Fruit fly (Drosophila melanogaster) whole organism, embryonic: ENCODE results near the gene CG16972.

Experiments used
- Atf-2 ChIP-seq: fragments of 200-800 bp; sonication (Bioruptor generic); optimal IDR thresholded peaks from 2 replicates; lab custom pipeline; 2016; ENCODE audit warnings: missing biosample characterization, missing genetic modification characterization
- B-H2 ChIP-seq: fragments of 200-800 bp; sonication (Bioruptor generic); optimal IDR thresholded peaks from 2 replicates; lab custom pipeline; 2018; ENCODE audit warnings: missing biosample characterization, mild to moderate bottlenecking, missing genetic modification characterization
- Blimp-1 ChIP-seq: fragments of 200-800 bp; sonication (Bioruptor generic); optimal IDR thresholded peaks from 3 replicates; lab custom pipeline; 2018; ENCODE audit warnings: missing biosample characterization, missing genetic modification characterization, mild to moderate bottlenecking, moderate library complexity, missing genetic modification reagents
- Bteb2 ChIP-seq: fragments of 200-800 bp; sonication (Bioruptor generic); optimal IDR thresholded peaks from 2 replicates; lab custom pipeline; 2016; ENCODE audit warnings: missing biosample characterization, missing genetic modification characterization
- C15 ChIP-seq: fragments of 200-800 bp; sonication (Bioruptor generic); IDR thresholded peaks from 3 replicates; pipeline ENCODE4 v1.3.6; 2022; ENCODE audit warnings: missing biosample characterization, missing genetic modification characterization
- CG10462 ChIP-seq: fragments of 200-800 bp; sonication (Bioruptor generic); optimal IDR thresholded peaks from 2 replicates; lab custom pipeline; 2016; ENCODE audit warnings: missing biosample characterization, missing genetic modification characterization
- CG10979 ChIP-seq: fragments of 200-800 bp; sonication (Bioruptor generic); optimal IDR thresholded peaks from 2 replicates; lab custom pipeline; 2018; ENCODE audit warnings: missing biosample characterization, mild to moderate bottlenecking, missing genetic modification characterization, moderate library complexity
- CG11723 ChIP-seq: fragments of 200-800 bp; sonication (Bioruptor generic); optimal IDR thresholded peaks from 2 replicates; lab custom pipeline; 2017; ENCODE audit warnings: missing biosample characterization, mild to moderate bottlenecking, missing genetic modification characterization
- CG13624 ChIP-seq: fragments of 200-800 bp; sonication (Bioruptor generic); optimal IDR thresholded peaks from 2 replicates; lab custom pipeline; 2016; ENCODE audit warnings: missing biosample characterization, missing genetic modification characterization
- CG13775 ChIP-seq: fragments of 200-800 bp; sonication (Bioruptor generic); optimal IDR thresholded peaks from 3 replicates; lab custom pipeline; 2017; ENCODE audit warnings: missing biosample characterization, mild to moderate bottlenecking, missing genetic modification characterization
- CG14014 ChIP-seq: fragments of 200-800 bp; sonication (Bioruptor generic); IDR thresholded peaks from 2 replicates; pipeline ENCODE4 v1.3.6; 2022; ENCODE audit warnings: missing biosample characterization, missing genetic modification characterization
- CG14441 ChIP-seq: fragments of 200-800 bp; sonication (Bioruptor generic); IDR thresholded peaks from 2 replicates; pipeline ENCODE4 v1.3.6; 2022; ENCODE audit warnings: missing biosample characterization, missing genetic modification characterization
- CG2875 ChIP-seq: fragments of 200-800 bp; sonication (Bioruptor generic); optimal IDR thresholded peaks from 2 replicates; lab custom pipeline; 2017; ENCODE audit warnings: missing biosample characterization, mild to moderate bottlenecking, missing genetic modification characterization, missing genetic modification reagents
- CG30431 ChIP-seq: fragments of 200-800 bp; sonication (Bioruptor generic); optimal IDR thresholded peaks from 2 replicates; lab custom pipeline; 2017; ENCODE audit warnings: missing biosample characterization, missing genetic modification characterization
- CG32532 ChIP-seq: fragments of 200-800 bp; sonication (Bioruptor generic); IDR thresholded peaks from 2 replicates; pipeline ENCODE4 v1.3.6; 2022; ENCODE audit warnings: missing biosample characterization, missing genetic modification characterization
- CG33213 ChIP-seq: fragments of 200-800 bp; sonication (Bioruptor generic); optimal IDR thresholded peaks from 3 replicates; lab custom pipeline; 2016; ENCODE audit warnings: missing biosample characterization, missing genetic modification characterization
- CG33557 ChIP-seq: fragments of 200-800 bp; sonication (Bioruptor generic); optimal IDR thresholded peaks from 2 replicates; lab custom pipeline; 2019; ENCODE audit warnings: missing biosample characterization, mild to moderate bottlenecking, missing genetic modification characterization, moderate library complexity
- CG6254 ChIP-seq: fragments of 200-800 bp; sonication (Bioruptor generic); optimal IDR thresholded peaks from 3 replicates; lab custom pipeline; 2017; ENCODE audit warnings: mild to moderate bottlenecking, missing biosample characterization, missing genetic modification reagents, missing genetic modification characterization
- CG6689 ChIP-seq: fragments of 200-800 bp; sonication (Bioruptor generic); IDR thresholded peaks from 2 replicates; pipeline ENCODE4 v1.3.6; 2022; ENCODE audit warnings: missing biosample characterization, missing genetic modification characterization
- CG6791 ChIP-seq: fragments of 200-800 bp; sonication (Bioruptor generic); IDR thresholded peaks from 3 replicates; pipeline ENCODE4 v1.3.6; 2022; ENCODE audit warnings: missing biosample characterization, missing genetic modification characterization; ENCODE audit not compliant: partially characterized antibody
- CG7745 ChIP-seq: fragments of 200-800 bp; sonication (Bioruptor generic); optimal IDR thresholded peaks from 2 replicates; lab custom pipeline; 2018; ENCODE audit warnings: missing biosample characterization, mild to moderate bottlenecking, missing genetic modification characterization, moderate library complexity
- CG8359 ChIP-seq: fragments of 200-800 bp; sonication (Bioruptor generic); optimal IDR thresholded peaks from 2 replicates; lab custom pipeline; 2017; ENCODE audit warnings: missing biosample characterization, mild to moderate bottlenecking, missing genetic modification characterization, borderline replicate concordance
- CG8924 ChIP-seq: fragments of 200-800 bp; optimal IDR thresholded peaks from 3 replicates; lab custom pipeline; 2019; ENCODE audit warnings: missing biosample characterization, mild to moderate bottlenecking, missing genetic modification characterization, moderate library complexity
- Hr51 ChIP-seq, 2 experiments: fragments of 200-800 bp; sonication (Bioruptor generic); optimal IDR thresholded peaks; 2 replicates in 1 of 2; 3 replicates in 1 of 2; lab custom pipeline; 2016 to 2018; ENCODE audit warnings: missing biosample characterization in 2 of 2, missing genetic modification characterization in 2 of 2, mild to moderate bottlenecking in 1 of 2, moderate library complexity in 1 of 2
- Max ChIP-seq: fragments of 200-800 bp; sonication (Bioruptor generic); optimal IDR thresholded peaks from 2 replicates; lab custom pipeline; 2016; ENCODE audit warnings: missing biosample characterization, mild to moderate bottlenecking, missing genetic modification characterization
- Myb ChIP-seq: fragments of 200-800 bp; sonication (Bioruptor generic); optimal IDR thresholded peaks from 2 replicates; lab custom pipeline; 2016; ENCODE audit warnings: missing biosample characterization, missing genetic modification characterization
- Oaz ChIP-seq: fragments of 200-800 bp; sonication (Bioruptor generic); IDR thresholded peaks from 2 replicates; pipeline ENCODE4 v1.3.6; 2022; ENCODE audit warnings: missing biosample characterization, missing genetic modification characterization
- Oli ChIP-seq: fragments of 200-800 bp; sonication (Bioruptor generic); optimal IDR thresholded peaks from 2 replicates; lab custom pipeline; 2018; ENCODE audit warnings: missing biosample characterization, mild to moderate bottlenecking, missing genetic modification characterization, moderate library complexity
- Rx ChIP-seq: fragments of 200-800 bp; sonication (Bioruptor generic); IDR thresholded peaks from 2 replicates; pipeline ENCODE4 v1.3.6; 2022; ENCODE audit warnings: missing biosample characterization, missing genetic modification characterization
- YL-1 ChIP-seq: fragments of 200-800 bp; sonication (Bioruptor generic); optimal IDR thresholded peaks from 3 replicates; lab custom pipeline; 2017; ENCODE audit warnings: missing biosample characterization, mild to moderate bottlenecking, missing genetic modification characterization
- abd-A ChIP-seq: fragments of 200-800 bp; sonication (Bioruptor generic); optimal IDR thresholded peaks from 3 replicates; lab custom pipeline; 2019; ENCODE audit warnings: missing biosample characterization, mild to moderate bottlenecking, missing genetic modification characterization, moderate library complexity
- al ChIP-seq: fragments of 200-800 bp; sonication (Bioruptor generic); IDR thresholded peaks from 2 replicates; pipeline ENCODE4 v1.3.6; 2022; ENCODE audit warnings: missing biosample characterization, missing genetic modification characterization
- ato ChIP-seq: fragments of 200-800 bp; sonication (Bioruptor generic); IDR thresholded peaks from 2 replicates; pipeline ENCODE4 v1.3.6; 2022; ENCODE audit warnings: missing biosample characterization, missing genetic modification characterization; ENCODE audit not compliant: partially characterized antibody
- dan ChIP-seq: fragments of 200-800 bp; sonication (Bioruptor generic); IDR thresholded peaks from 2 replicates; pipeline ENCODE4 v1.3.6; 2022; ENCODE audit warnings: missing biosample characterization, missing genetic modification characterization
- fd64A ChIP-seq: fragments of 200-800 bp; sonication (Bioruptor generic); optimal IDR thresholded peaks from 3 replicates; lab custom pipeline; 2018; ENCODE audit warnings: missing biosample characterization, mild to moderate bottlenecking, missing genetic modification characterization
- ftz-f1 ChIP-seq: fragments of 200-800 bp; sonication (Bioruptor generic); optimal IDR thresholded peaks from 2 replicates; lab custom pipeline; 2016; ENCODE audit warnings: missing biosample characterization, missing genetic modification characterization
- gro ChIP-seq: fragments of 200-800 bp; sonication (Bioruptor generic); optimal IDR thresholded peaks from 2 replicates; lab custom pipeline; 2016; ENCODE audit warnings: missing biosample characterization, missing genetic modification characterization
- hb ChIP-seq: fragments of 200-800 bp; sonication (Bioruptor generic); IDR thresholded peaks from 3 replicates; pipeline ENCODE4 v1.3.6; 2022; ENCODE audit warnings: missing biosample characterization, missing genetic modification characterization; ENCODE audit not compliant: partially characterized antibody
- hth ChIP-seq: fragments of >200 bp; optimal IDR thresholded peaks from 2 replicates; lab custom pipeline; 2017; ENCODE audit warnings: inconsistent platforms
- kay ChIP-seq: fragments of 200-800 bp; sonication (Bioruptor generic); optimal IDR thresholded peaks from 2 replicates; lab custom pipeline; 2016; ENCODE audit warnings: missing biosample characterization, missing genetic modification characterization
- maf-S ChIP-seq: fragments of 200-800 bp; sonication (Bioruptor generic); optimal IDR thresholded peaks from 2 replicates; lab custom pipeline; 2016; ENCODE audit warnings: missing biosample characterization, missing genetic modification characterization
- otp ChIP-seq: fragments of 200-800 bp; sonication (Bioruptor generic); IDR thresholded peaks from 3 replicates; pipeline ENCODE4, ENCODE4 v1.3.6; 2022; ENCODE audit warnings: missing biosample characterization, missing genetic modification characterization
- row ChIP-seq: fragments of 200-800 bp; sonication (Bioruptor generic); IDR thresholded peaks from 3 replicates; pipeline ENCODE4 v1.3.6; 2022; ENCODE audit warnings: missing biosample characterization, missing genetic modification characterization
- schlank ChIP-seq: fragments of 200-800 bp; sonication (Bioruptor generic); optimal IDR thresholded peaks from 2 replicates; lab custom pipeline; 2018; ENCODE audit warnings: missing biosample characterization, mild to moderate bottlenecking, missing genetic modification characterization
- sens-2 ChIP-seq: fragments of 200-800 bp; sonication (Bioruptor generic); IDR thresholded peaks from 2 replicates; pipeline ENCODE4 v1.3.6; 2022; ENCODE audit warnings: missing biosample characterization, missing genetic modification characterization
- seq ChIP-seq: fragments of 200-800 bp; sonication (Bioruptor generic); IDR thresholded peaks from 2 replicates; pipeline ENCODE4 v1.3.6; 2022; ENCODE audit warnings: missing biosample characterization, missing genetic modification characterization
- sqz ChIP-seq: fragments of 200-800 bp; sonication (Bioruptor generic); optimal IDR thresholded peaks from 3 replicates; lab custom pipeline; 2018; ENCODE audit warnings: missing biosample characterization, mild to moderate bottlenecking, missing genetic modification characterization
- stc ChIP-seq: fragments of 200-800 bp; sonication (Bioruptor generic); IDR thresholded peaks from 2 replicates; pipeline ENCODE4 v1.3.6; 2022; ENCODE audit warnings: missing biosample characterization, missing genetic modification characterization
- tap ChIP-seq: fragments of 200-800 bp; optimal IDR thresholded peaks from 3 replicates; lab custom pipeline; 2019; ENCODE audit warnings: missing biosample characterization, mild to moderate bottlenecking, missing genetic modification characterization, moderate library complexity
- tgo ChIP-seq: fragments of 200-800 bp; sonication (Bioruptor generic); IDR thresholded peaks from 3 replicates; pipeline ENCODE4 v1.3.6; 2022; ENCODE audit warnings: missing biosample characterization, missing genetic modification characterization
- wor ChIP-seq: fragments of 200-800 bp; sonication (Bioruptor generic); IDR thresholded peaks from 2 replicates; pipeline ENCODE4 v1.3.6; 2022; ENCODE audit warnings: missing biosample characterization, missing genetic modification characterization

Gene CG16972

dm6 chr2L:13191894-13192293, 11.2 kb downstream of the CG16972 start, which contains the start of the genes CG16974 and Edem2 (continued):
- no peak for TF ChIP-seq ato (GFP tag; lab: Robert Waterston, UW)
- no peak for TF ChIP-seq schlank (tag; lab: Kevin White, UChicago)
- no peak for TF ChIP-seq Atf-2 (GFP tag; lab: Kevin White, UChicago)
- TF ChIP-seq gro (GFP tag; lab: Kevin White, UChicago) = no peak
- no peak for TF ChIP-seq CG8359 (GFP tag; lab: Kevin White, UChicago)
- TF ChIP-seq stc = peak; percentile 69
- no peak for TF ChIP-seq C15 (GFP tag; lab: Robert Waterston, UW)
- TF ChIP-seq tgo = peak; percentile 81
- no peak for TF ChIP-seq Myb
- no peak for TF ChIP-seq sens-2 (GFP tag; lab: Robert Waterston, UW)
- peak; percentile 72 for TF ChIP-seq CG14014 (GFP tag; lab: Robert Waterston, UW)
- no peak for TF ChIP-seq dan
- TF ChIP-seq hth (lab: Kevin White, UChicago) = no peak
- peak; percentile 39 for TF ChIP-seq ftz-f1 (GFP tag; lab: Kevin White, UChicago)
- TF ChIP-seq Hr51 (GFP tag; optimal IDR thresholded peaks at IDR 0.05; lab: Kevin White, UChicago) = peak in 1 of 2 experiments; percentile 61
- no peak for TF ChIP-seq fd64A (GFP tag; lab: Kevin White, UChicago)
- TF ChIP-seq wor (GFP tag; lab: Robert Waterston, UW) = peak; percentile 20; the same call in 1 of the 2 replicates
- no peak for TF ChIP-seq Blimp-1
- TF ChIP-seq kay (GFP tag; lab: Kevin White, UChicago) = peak; percentile 49
- peak; percentile 4 for TF ChIP-seq CG30431
- TF ChIP-seq Oaz = 0 out of 2 replicates have a peak, but pooled peaks have one; percentile 11
- peak; percentile 79 for TF ChIP-seq CG13775 (GFP tag; lab: Kevin White, UChicago)
- TF ChIP-seq CG6791 (GFP tag; lab: Robert Waterston, UW) = no peak
- no peak for TF ChIP-seq Oli (tag; lab: Kevin White, UChicago)
- TF ChIP-seq Rx (GFP tag; lab: Robert Waterston, UW) = peak; percentile 49
- TF ChIP-seq B-H2 (GFP tag; lab: Kevin White, UChicago) = no peak
- peak; percentile 15 for TF ChIP-seq maf-S
- peak; percentile 61; the same call in 1 of the 2 replicates for TF ChIP-seq al
- TF ChIP-seq CG33557 (GFP tag; lab: Kevin White, UChicago) = peak; percentile 52
- no peak for TF ChIP-seq CG7745 (tag; lab: Kevin White, UChicago)
- TF ChIP-seq Bteb2 (GFP tag; lab: Kevin White, UChicago) = peak; percentile 8
- peak; percentile 79 for TF ChIP-seq CG6689
- no peak for TF ChIP-seq CG2875 (GFP tag; lab: Kevin White, UChicago)
- TF ChIP-seq CG6254 (GFP tag; lab: Kevin White, UChicago) = no peak
- no peak for TF ChIP-seq tap
- TF ChIP-seq CG32532 (GFP tag; lab: Robert Waterston, UW) = peak; percentile 71
- no peak for TF ChIP-seq CG11723 (GFP tag; lab: Kevin White, UChicago)
- TF ChIP-seq CG13624 (GFP tag; lab: Kevin White, UChicago) = no peak
- TF ChIP-seq sqz (GFP tag; lab: Kevin White, UChicago) = no peak
- no peak for TF ChIP-seq hb (GFP tag; lab: Robert Waterston, UW)
- peak; percentile 49; the same call in 1 of the 2 replicates for TF ChIP-seq seq (GFP tag; lab: Robert Waterston, UW)
- peak; percentile 60 for TF ChIP-seq Max (GFP tag; lab: Kevin White, UChicago)
- TF ChIP-seq CG14441 (GFP tag; lab: Robert Waterston, UW) = peak; percentile 81
- no peak for TF ChIP-seq CG33213 (GFP tag; lab: Kevin White, UChicago)
- peak; percentile 60 for TF ChIP-seq CG10979 (tag; lab: Kevin White, UChicago)
- peak; percentile 80 for TF ChIP-seq YL-1 (GFP tag; lab: Kevin White, UChicago)
- peak; percentile 71 for TF ChIP-seq row
- TF ChIP-seq CG10462 (GFP tag; lab: Kevin White, UChicago) = peak; percentile 30
- TF ChIP-seq abd-A = no peak
- TF ChIP-seq otp (GFP tag; lab: Robert Waterston, UW) = 0 out of 3 replicates have a peak, but pooled peaks have one; percentile 53
- TF ChIP-seq CG8924 (tag; lab: Kevin White, UChicago) = peak; percentile 69
